Fruit fly (Drosophila melanogaster): Measurements from ENCODE around the gene CG18249.

The CG18249 gene

DNA sequence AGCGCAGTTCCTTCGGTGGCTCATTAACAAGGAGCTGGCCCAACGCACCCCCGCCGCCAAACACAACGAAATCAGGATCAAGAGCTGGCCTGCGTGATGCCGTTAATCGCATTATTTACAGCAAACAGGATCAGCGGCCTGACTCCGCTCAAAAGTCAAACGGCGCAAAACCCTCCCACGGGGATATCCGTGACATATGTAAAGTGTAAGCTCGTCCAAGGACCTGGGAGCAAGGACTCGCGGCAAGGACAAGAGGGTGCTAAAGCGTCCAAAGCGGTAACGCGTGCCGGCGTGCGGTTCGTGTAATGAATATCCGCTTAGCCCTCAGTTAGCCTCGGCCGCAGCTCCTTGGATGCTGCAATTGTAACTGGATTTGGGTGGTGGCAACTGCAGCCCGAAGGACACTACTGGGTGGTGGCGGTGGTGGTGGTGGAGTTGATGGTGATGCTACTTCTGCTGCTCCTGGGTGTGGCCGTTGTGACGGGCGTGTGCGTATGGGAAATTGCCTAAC is 5.6 kb downstream of the CG18249 start (continued):
- TF ChIP-seq tll (GFP tag; optimal IDR thresholded peaks at IDR 0.05) (peak in 1 of 2 experiments; percentile 87), dpn (GFP tag; optimal IDR thresholded peaks at IDR 0.05) (no peak), CG6175 (GFP tag; IDR thresholded peaks at IDR 0.05) (no peak), tup (GFP tag; optimal IDR thresholded peaks at IDR 0.05) (no peak), CG8765 (GFP tag; IDR thresholded peaks at IDR 0.05) (no peak)

DNA sequence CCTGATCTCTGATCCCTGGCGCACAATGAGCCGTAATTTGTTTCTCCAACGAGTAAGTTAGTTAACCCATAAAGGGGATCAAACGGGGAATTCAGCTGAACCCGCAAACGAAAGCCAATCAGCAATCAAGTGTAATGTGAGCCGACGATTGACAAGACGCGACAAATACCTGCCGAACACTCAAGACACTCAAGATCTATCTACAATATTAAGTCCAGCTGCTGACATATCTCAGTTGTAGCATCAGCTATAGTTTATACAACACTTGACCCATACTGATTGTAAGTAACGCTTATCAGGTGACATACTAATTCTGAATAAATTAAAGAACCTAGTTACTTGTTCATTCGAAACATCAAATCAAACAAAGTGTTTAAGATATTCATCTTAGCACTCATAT is 7.4 kb downstream of the CG18249 start:
- TF ChIP-seq otp (GFP tag; IDR thresholded peaks at IDR 0.05) (no peak), chn (GFP tag; optimal IDR thresholded peaks at IDR 0.05) (no peak), gcm2 (GFP tag; optimal IDR thresholded peaks at IDR 0.05) (no peak), CG18262 (tag; optimal IDR thresholded peaks at IDR 0.05) (no peak), slp2 (GFP tag; optimal IDR thresholded peaks at IDR 0.05) (no peak), Ets65A (GFP tag) (no peak), CG12769 (tag; optimal IDR thresholded peaks at IDR 0.05) (no peak), grn (GFP tag; optimal IDR thresholded peaks at IDR 0.05) (peak; percentile 92)

DNA sequence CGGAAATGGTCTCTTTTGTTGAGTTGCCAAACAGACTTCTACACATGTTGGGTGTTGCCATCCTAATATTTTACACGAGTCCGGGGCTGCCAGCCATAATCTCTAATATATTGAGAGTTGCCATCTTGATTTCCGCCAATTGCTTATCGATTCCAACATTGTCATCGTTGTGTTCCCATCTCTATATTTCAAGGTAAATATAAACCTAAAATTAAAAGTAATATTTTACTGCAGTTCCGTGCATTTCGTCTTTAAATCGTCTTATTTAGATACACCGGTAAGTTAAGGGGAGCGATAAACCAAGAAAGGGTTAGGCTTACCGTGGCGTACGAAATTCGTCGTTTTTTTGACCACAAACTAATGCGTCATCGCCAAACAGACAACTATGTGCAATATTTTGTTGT is 13.4 kb downstream of the CG18249 start, which contains the start of gene PolI:
PolI (plus strand) TSS at position 138 of the 404 bp plus-strand sequence.
- peak; percentile 8 for TF ChIP-seq ind (GFP tag; optimal IDR thresholded peaks at IDR 0.05)
- TF ChIP-seq chinmo (GFP tag; IDR thresholded peaks at IDR 0.05; ENCODE audit: partially characterized antibody): 0 out of 4 replicates have a peak, but pooled peaks have one; percentile 57
- TF ChIP-seq row (GFP tag; IDR thresholded peaks at IDR 0.05): no peak; the same call in 2 of the 3 replicates
- TF ChIP-seq slbo (GFP tag; IDR thresholded peaks at IDR 0.05): no peak; the same call in 1 of the 2 replicates
- peak; percentile 42 for TF ChIP-seq CG7987 (GFP tag; optimal IDR thresholded peaks at IDR 0.05)
- TF ChIP-seq CG16779 (GFP tag; IDR thresholded peaks at IDR 0.05): no peak
- TF ChIP-seq HmgD (GFP tag; optimal IDR thresholded peaks at IDR 0.05): no peak
- TF ChIP-seq CG1603 (tag; optimal IDR thresholded peaks at IDR 0.05): peak; percentile 74
- TF ChIP-seq CG31441 (GFP tag; IDR thresholded peaks at IDR 0.05): no peak
- no peak for TF ChIP-seq CG6272 (GFP tag; IDR thresholded peaks at IDR 0.05)
- TF ChIP-seq trh (GFP tag; optimal IDR thresholded peaks at IDR 0.05): no peak
- no peak for TF ChIP-seq yki (optimal IDR thresholded peaks at IDR 0.05)
- no peak for TF ChIP-seq cato (GFP tag; optimal IDR thresholded peaks at IDR 0.05; ENCODE audit: borderline replicate concordance)
- TF ChIP-seq sug (tag; optimal IDR thresholded peaks at IDR 0.05): peak; percentile 62
- TF ChIP-seq CG32532 (GFP tag; IDR thresholded peaks at IDR 0.05): no peak
- no peak for TF ChIP-seq eyg (GFP tag; optimal IDR thresholded peaks at IDR 0.05)
- TF ChIP-seq CG4820 (GFP tag; optimal IDR thresholded peaks at IDR 0.05): no peak
- TF ChIP-seq CG11398 (GFP tag; optimal IDR thresholded peaks at IDR 0.05): no peak
- no peak for TF ChIP-seq ase (GFP tag; IDR thresholded peaks at IDR 0.05)
- no peak for TF ChIP-seq Hmx (GFP tag; optimal IDR thresholded peaks at IDR 0.05)
- no peak for TF ChIP-seq Bdp1 (GFP tag; optimal IDR thresholded peaks at IDR 0.05)
- TF ChIP-seq lbe (GFP tag; optimal IDR thresholded peaks at IDR 0.05): peak; percentile 21
- TF ChIP-seq btn (GFP tag; optimal IDR thresholded peaks at IDR 0.05): no peak
- TF ChIP-seq CG11560 (tag; IDR thresholded peaks at IDR 0.05): no peak
- no peak for TF ChIP-seq kah (GFP tag; optimal IDR thresholded peaks at IDR 0.05)
- no peak for TF ChIP-seq zfh1 (GFP tag; IDR thresholded peaks at IDR 0.05)
- no peak for TF ChIP-seq jigr1 (GFP tag; IDR thresholded peaks at IDR 0.05)
- no peak for TF ChIP-seq CG14014 (GFP tag; IDR thresholded peaks at IDR 0.05)
- no peak for TF ChIP-seq wdn (GFP tag; IDR thresholded peaks at IDR 0.05)
- TF ChIP-seq Dip2 (GFP tag; IDR thresholded peaks at IDR 0.05): no peak
- no peak for TF ChIP-seq HLH3B (GFP tag; IDR thresholded peaks at IDR 0.05)
- no peak for TF ChIP-seq dan (GFP tag; IDR thresholded peaks at IDR 0.05)
- no peak for TF ChIP-seq az2 (GFP tag; optimal IDR thresholded peaks at IDR 0.05)
- peak; percentile 32 for TF ChIP-seq CG4424 (GFP tag; optimal IDR thresholded peaks at IDR 0.05)
- peak; percentile 20 for TF ChIP-seq NC2α (GFP tag; optimal IDR thresholded peaks at IDR 0.05)
- peak; percentile 41 for TF ChIP-seq CoRest (tag; optimal IDR thresholded peaks at IDR 0.05)
- no peak for TF ChIP-seq Asciz (GFP tag; optimal IDR thresholded peaks at IDR 0.05)
- no peak for TF ChIP-seq Bteb2 (GFP tag; optimal IDR thresholded peaks at IDR 0.05)
